Worm (Caenorhabditis elegans): ENCODE measurements around the gene gdh-1.
A peak's percentile ranks its signal among the peaks of the same experiment; 100 is the strongest.

gdh-1 gene

ce11 chrIV:11952612-11953299, at the start of gene gdh-1:
Gene gdh-1, plus strand, starts transcription at chrIV:11953249.
- TF ChIP-seq lin-15B (tag; optimal IDR thresholded peaks at IDR 0.05) = no peak
- TF ChIP-seq elt-2 (tag; optimal IDR thresholded peaks at IDR 0.05) = peak; percentile 7
- no peak for TF ChIP-seq sox-4 (tag; optimal IDR thresholded peaks at IDR 0.05)
- peak; percentile 40 for TF ChIP-seq blmp-1 (tag; optimal IDR thresholded peaks at IDR 0.05)
- TF ChIP-seq nhr-71 (tag; optimal IDR thresholded peaks at IDR 0.05) = peak; percentile 74
- no peak for TF ChIP-seq lin-14 (GFP tag; optimal IDR thresholded peaks at IDR 0.05)
- TF ChIP-seq nhr-237 (tag; optimal IDR thresholded peaks at IDR 0.05) = no peak
- peak; percentile 60 for TF ChIP-seq snu-23 (GFP tag; optimal IDR thresholded peaks at IDR 0.05)
- no peak for TF ChIP-seq ama-1 (optimal IDR thresholded peaks at IDR 0.05)
- no peak for TF ChIP-seq mef-2 (tag; optimal IDR thresholded peaks at IDR 0.05)
- no peak for TF ChIP-seq egl-13 (tag; optimal IDR thresholded peaks at IDR 0.05)
- no peak for TF ChIP-seq C16A3.4 (tag; optimal IDR thresholded peaks at IDR 0.05)
- no peak for TF ChIP-seq hlh-17 (GFP tag; optimal IDR thresholded peaks at IDR 0.05; ENCODE audit: borderline replicate concordance)
- TF ChIP-seq ztf-11 (tag; optimal IDR thresholded peaks at IDR 0.05) = no peak
- TF ChIP-seq dsc-1 (tag; optimal IDR thresholded peaks at IDR 0.05) = no peak
- no peak for TF ChIP-seq ztf-4 (tag; optimal IDR thresholded peaks at IDR 0.05)
- no peak for TF ChIP-seq F16B12.6 (tag; optimal IDR thresholded peaks at IDR 0.05)
- no peak for TF ChIP-seq nhr-28 (tag; optimal IDR thresholded peaks at IDR 0.05)
- no peak for TF ChIP-seq ceh-8 (GFP tag; optimal IDR thresholded peaks at IDR 0.05)
- no peak for TF ChIP-seq zag-1 (tag; optimal IDR thresholded peaks at IDR 0.05)
- TF ChIP-seq nhr-47 (tag; optimal IDR thresholded peaks at IDR 0.05) = no peak
- TF ChIP-seq isw-1 (GFP tag; IDR thresholded peaks at IDR 0.05) = no peak
- no peak for TF ChIP-seq nhr-90 (tag; optimal IDR thresholded peaks at IDR 0.05; ENCODE audit: poor library complexity)
- TF ChIP-seq ceh-82 (tag; optimal IDR thresholded peaks at IDR 0.05) = peak in 1 of 3 experiments; percentile 37
- peak; percentile 73 for TF ChIP-seq nhr-20 (tag; optimal IDR thresholded peaks at IDR 0.05)
- TF ChIP-seq lin-13 (GFP tag; optimal IDR thresholded peaks at IDR 0.05) = no peak
- no peak for TF ChIP-seq unc-98 (GFP tag; IDR thresholded peaks at IDR 0.05)
- TF ChIP-seq hpl-2 (GFP tag; optimal IDR thresholded peaks at IDR 0.05) = no peak
- peak; percentile 3 for TF ChIP-seq jun-1 (tag; optimal IDR thresholded peaks at IDR 0.05)
- no peak for TF ChIP-seq ceh-90 (tag; optimal IDR thresholded peaks at IDR 0.05)
- no peak for TF ChIP-seq ceh-88 (GFP tag; IDR thresholded peaks at IDR 0.05)
- TF ChIP-seq elt-3 (tag; optimal IDR thresholded peaks at IDR 0.05) = no peak
- TF ChIP-seq vab-15 (tag; optimal IDR thresholded peaks at IDR 0.05) = no peak
- peak in 1 of 2 experiments; percentile 28 for TF ChIP-seq lsy-2 (tag; optimal IDR thresholded peaks at IDR 0.05)
- no peak for TF ChIP-seq aha-1 (tag; optimal IDR thresholded peaks at IDR 0.05)
- peak; percentile 62 for TF ChIP-seq mep-1 (tag; optimal IDR thresholded peaks at IDR 0.05)
- peak; percentile 81 for TF ChIP-seq nhr-85 (tag)
- TF ChIP-seq nhr-19 (GFP tag; conservative IDR thresholded peaks at IDR 0.05) = peak; percentile 41
- peak in 2 of 3 experiments; percentile 21 to 44 for TF ChIP-seq dpl-1 (GFP tag; optimal IDR thresholded peaks at IDR 0.05)
- TF ChIP-seq grh-1 (GFP tag; IDR thresholded peaks at IDR 0.05) = no peak
- no peak for TF ChIP-seq snpc-4 (tag; optimal IDR thresholded peaks at IDR 0.05)
- TF ChIP-seq irx-1 (tag; optimal IDR thresholded peaks at IDR 0.05) = no peak
- TF ChIP-seq tbx-2 (tag; optimal IDR thresholded peaks at IDR 0.05) = peak; percentile 56
- no peak for TF ChIP-seq pqm-1 (tag; optimal IDR thresholded peaks at IDR 0.05)
- no peak for TF ChIP-seq nhr-76 (tag; optimal IDR thresholded peaks at IDR 0.05)
- TF ChIP-seq sptf-1 (tag; optimal IDR thresholded peaks at IDR 0.05) = no peak
- TF ChIP-seq nhr-12 (tag; optimal IDR thresholded peaks at IDR 0.05) = no peak
- TF ChIP-seq efl-1 (optimal IDR thresholded peaks at IDR 0.05) = peak; percentile 21 to 46
- TF ChIP-seq efl-1 (GFP tag; optimal IDR thresholded peaks at IDR 0.05 in 1 of 2) = peak in 1 of 2 experiments; percentile 86
- peak; percentile 62 for TF ChIP-seq nhr-77 (tag; optimal IDR thresholded peaks at IDR 0.05)
- TF ChIP-seq hlh-4 (tag; optimal IDR thresholded peaks at IDR 0.05) = no peak
- no peak for TF ChIP-seq swsn-7 (tag; optimal IDR thresholded peaks at IDR 0.05)
- TF ChIP-seq tlp-1 (tag; optimal IDR thresholded peaks at IDR 0.05) = no peak
- no peak for TF ChIP-seq nhr-84 (tag; optimal IDR thresholded peaks at IDR 0.05)

All from whole organism, L1 larva.